Fruit fly (Drosophila melanogaster) whole organism, embryonic: ENCODE measurements around the gene CG4596.

Experiments
- Asciz ChIP-seq: fragments of 200-800 bp; sonication (Bioruptor generic); optimal IDR thresholded peaks from 2 replicates; lab custom pipeline; 2017; ENCODE audit warnings: missing biosample characterization, mild to moderate bottlenecking, missing genetic modification characterization, missing genetic modification reagents
- Bgb ChIP-seq: fragments of 200-800 bp; sonication (Bioruptor generic); IDR thresholded peaks from 2 replicates; pipeline ENCODE4 v1.3.6; 2022; ENCODE audit warnings: missing biosample characterization, missing genetic modification characterization; ENCODE audit not compliant: partially characterized antibody
- CG11456 ChIP-seq: fragments of 200-800 bp; sonication (Bioruptor generic); IDR thresholded peaks from 3 replicates; pipeline ENCODE4 v1.3.6; 2022; ENCODE audit warnings: missing biosample characterization, missing genetic modification characterization
- CG13123 ChIP-seq: fragments of 200-800 bp; sonication (Bioruptor generic); optimal IDR thresholded peaks from 2 replicates; lab custom pipeline; 2016; ENCODE audit warnings: missing biosample characterization, missing genetic modification characterization
- CG13296 ChIP-seq: fragments of 200-800 bp; sonication (Bioruptor generic); optimal IDR thresholded peaks from 3 replicates; lab custom pipeline; 2018; ENCODE audit warnings: missing biosample characterization, mild to moderate bottlenecking, missing genetic modification characterization
- CG17186 ChIP-seq: fragments of 200-800 bp; sonication (Bioruptor generic); optimal IDR thresholded peaks from 3 replicates; lab custom pipeline; 2017; ENCODE audit warnings: missing biosample characterization, missing genetic modification reagents, missing genetic modification characterization
- CG17359 ChIP-seq: fragments of 200-800 bp; sonication (Bioruptor generic); optimal IDR thresholded peaks from 3 replicates; lab custom pipeline; 2018; ENCODE audit warnings: missing biosample characterization, mild to moderate bottlenecking, missing genetic modification characterization, moderate library complexity
- CG17385 ChIP-seq: fragments of 200-800 bp; sonication (Bioruptor generic); optimal IDR thresholded peaks from 3 replicates; lab custom pipeline; 2018; ENCODE audit warnings: missing biosample characterization, mild to moderate bottlenecking, missing genetic modification characterization
- CG18764 ChIP-seq: fragments of 200-800 bp; sonication (Bioruptor generic); optimal IDR thresholded peaks from 3 replicates; lab custom pipeline; 2016; ENCODE audit warnings: missing biosample characterization, missing genetic modification characterization
- CG2120 ChIP-seq: fragments of 200-800 bp; sonication (Bioruptor generic); optimal IDR thresholded peaks from 3 replicates; lab custom pipeline; 2016; ENCODE audit warnings: missing biosample characterization, missing genetic modification characterization
- CG2129 ChIP-seq: fragments of 200-800 bp; sonication (Bioruptor generic); IDR thresholded peaks from 2 replicates; pipeline ENCODE4 v1.3.6; 2022; ENCODE audit warnings: missing biosample characterization, missing genetic modification characterization; ENCODE audit not compliant: partially characterized antibody
- CG4820 ChIP-seq: fragments of 200-800 bp; sonication (Bioruptor generic); optimal IDR thresholded peaks from 3 replicates; lab custom pipeline; 2016; ENCODE audit warnings: missing biosample characterization, missing genetic modification characterization
- CG7372 ChIP-seq: fragments of 200-800 bp; sonication (Bioruptor generic); IDR thresholded peaks from 2 replicates; pipeline ENCODE4 v1.3.6; 2022; ENCODE audit warnings: missing biosample characterization, missing genetic modification characterization
- CG7928 ChIP-seq: fragments of 200-800 bp; sonication (Bioruptor generic); optimal IDR thresholded peaks from 2 replicates; lab custom pipeline; 2017; ENCODE audit warnings: missing biosample characterization, mild to moderate bottlenecking, missing genetic modification characterization
- CG9609 ChIP-seq: fragments of 200-800 bp; sonication (Bioruptor generic); optimal IDR thresholded peaks from 3 replicates; lab custom pipeline; 2016; ENCODE audit warnings: missing biosample characterization, missing genetic modification characterization
- Dek ChIP-seq: fragments of 200-800 bp; sonication (Bioruptor generic); optimal IDR thresholded peaks from 3 replicates; lab custom pipeline; 2019; ENCODE audit warnings: missing biosample characterization, mild to moderate bottlenecking, missing genetic modification characterization, moderate library complexity
- E2f2 ChIP-seq: fragments of 200-800 bp; sonication (Bioruptor generic); IDR thresholded peaks from 2 replicates; pipeline ENCODE4 v1.3.6; 2022; ENCODE audit warnings: missing biosample characterization, missing genetic modification characterization
- Fer1 ChIP-seq: fragments of 200-800 bp; sonication (Bioruptor generic); optimal IDR thresholded peaks from 2 replicates; lab custom pipeline; 2017; ENCODE audit warnings: missing biosample characterization, mild to moderate bottlenecking, missing genetic modification characterization
- Gsc ChIP-seq: fragments of 200-800 bp; sonication (Bioruptor generic); IDR thresholded peaks from 2 replicates; pipeline ENCODE4 v1.3.6; 2022; ENCODE audit warnings: missing biosample characterization, missing genetic modification characterization
- HLH3B ChIP-seq: fragments of 200-800 bp; sonication (Bioruptor generic); IDR thresholded peaks from 2 replicates; pipeline ENCODE4 v1.3.6; 2022; ENCODE audit warnings: missing biosample characterization, missing genetic modification characterization
- HmgZ ChIP-seq: fragments of 200-800 bp; sonication (Bioruptor generic); optimal IDR thresholded peaks from 2 replicates; lab custom pipeline; 2018; ENCODE audit warnings: missing biosample characterization, mild to moderate bottlenecking, missing genetic modification characterization
- Hr39 ChIP-seq: fragments of >200 bp; optimal IDR thresholded peaks from 2 replicates; lab custom pipeline; 2017
- Lim3 ChIP-seq: fragments of 200-800 bp; sonication (Bioruptor generic); IDR thresholded peaks from 2 replicates; pipeline ENCODE4 v1.3.6; 2022; ENCODE audit warnings: missing biosample characterization, missing genetic modification characterization
- Med ChIP-seq: fragments of 200-800 bp; sonication (Bioruptor generic); peaks from one replicate; lab custom pipeline; 2016; ENCODE audit warnings: missing biosample characterization, missing genetic modification characterization, mild to moderate bottlenecking, inconsistent platforms, moderate library complexity
- Side ChIP-seq: fragments of 200-800 bp; sonication (Bioruptor generic); optimal IDR thresholded peaks from 2 replicates; lab custom pipeline; 2016; ENCODE audit warnings: missing biosample characterization, missing genetic modification characterization
- Six4 ChIP-seq: fragments of 200-800 bp; sonication (Bioruptor generic); optimal IDR thresholded peaks from 2 replicates; lab custom pipeline; 2016; ENCODE audit warnings: missing biosample characterization, missing genetic modification characterization
- Sry-β ChIP-seq: fragments of 200-800 bp; sonication (Bioruptor generic); optimal IDR thresholded peaks from 2 replicates; lab custom pipeline; 2018; ENCODE audit warnings: missing biosample characterization, mild to moderate bottlenecking, missing genetic modification characterization, moderate library complexity
- Trl ChIP-seq, 3 experiments: fragments of >200 bp in 2 of 3; fragments of 200-800 bp in 1 of 3; sonication (Bioruptor generic) in 1 of 3; optimal IDR thresholded peaks; 2 replicates in 1 of 3; 3 replicates in 2 of 3; lab custom pipeline; 2016 to 2017; ENCODE audit warnings: missing biosample characterization in 1 of 3, missing genetic modification characterization in 1 of 3
- bcd ChIP-seq: fragments of 200-800 bp; sonication (Bioruptor generic); optimal IDR thresholded peaks from 2 replicates; lab custom pipeline; 2017; ENCODE audit warnings: missing biosample characterization, mild to moderate bottlenecking, missing genetic modification characterization
- bowl ChIP-seq: fragments of 200-800 bp; sonication (Bioruptor generic); IDR thresholded peaks from 2 replicates; pipeline ENCODE4 v1.3.6; 2022; ENCODE audit warnings: missing biosample characterization, missing genetic modification characterization
- crp ChIP-seq, 2 experiments: fragments of 200-800 bp; sonication (Bioruptor generic); optimal IDR thresholded peaks; 2 replicates in 1 of 2; 3 replicates in 1 of 2; lab custom pipeline; 2017; ENCODE audit warnings: missing biosample characterization in 2 of 2, missing genetic modification characterization in 2 of 2, mild to moderate bottlenecking in 1 of 2, moderate library complexity in 1 of 2
- dpn ChIP-seq, 2 experiments: fragments of 200-800 bp; sonication (Bioruptor generic); optimal IDR thresholded peaks; 3 replicates each; lab custom pipeline; 2016; ENCODE audit warnings: missing biosample characterization in 2 of 2, missing genetic modification characterization in 2 of 2
- ewg ChIP-seq: fragments of 200-800 bp; sonication (Bioruptor generic); optimal IDR thresholded peaks from 3 replicates; lab custom pipeline; 2017; ENCODE audit warnings: mild to moderate bottlenecking, missing biosample characterization, missing genetic modification reagents, missing genetic modification characterization
- gsb ChIP-seq: fragments of 200-800 bp; sonication (Bioruptor generic); IDR thresholded peaks from 2 replicates; pipeline ENCODE4 v1.3.6; 2022; ENCODE audit warnings: missing biosample characterization, missing genetic modification characterization
- kah ChIP-seq: fragments of 200-800 bp; sonication (Bioruptor generic); optimal IDR thresholded peaks from 2 replicates; lab custom pipeline; 2018; ENCODE audit warnings: missing biosample characterization, mild to moderate bottlenecking, missing genetic modification characterization
- kni ChIP-seq: fragments of 200-800 bp; sonication (Bioruptor generic); optimal IDR thresholded peaks from 3 replicates; lab custom pipeline; 2017; ENCODE audit warnings: mild to moderate bottlenecking, missing biosample characterization, missing genetic modification reagents, missing genetic modification characterization
- odd ChIP-seq: fragments of 200-800 bp; sonication (Bioruptor generic); optimal IDR thresholded peaks from 2 replicates; lab custom pipeline; 2017; ENCODE audit warnings: missing biosample characterization, mild to moderate bottlenecking, missing genetic modification characterization
- org-1 ChIP-seq: fragments of 200-800 bp; sonication (Bioruptor generic); optimal IDR thresholded peaks from 2 replicates; lab custom pipeline; 2017; ENCODE audit warnings: missing biosample characterization, missing genetic modification characterization
- pnt ChIP-seq: fragments of 200-800 bp; sonication (Bioruptor generic); optimal IDR thresholded peaks from 3 replicates; lab custom pipeline; 2016; ENCODE audit warnings: missing biosample characterization, missing genetic modification characterization
- prd ChIP-seq, 3 experiments: fragments of >200 bp in 2 of 3; fragments of 200-800 bp in 1 of 3; sonication (Bioruptor generic) in 1 of 3; optimal IDR thresholded peaks in 2 of 3; IDR thresholded peaks in 1 of 3; 2 replicates in 2 of 3; 3 replicates in 1 of 3; pipeline versions ENCODE4 v1.3.6 to Lab custom; 2017 to 2022; ENCODE audit warnings: missing biosample characterization in 1 of 3, missing genetic modification characterization in 1 of 3
- sd ChIP-seq: fragments of 200-800 bp; sonication (Bioruptor generic); optimal IDR thresholded peaks from 3 replicates; lab custom pipeline; 2018; ENCODE audit warnings: missing biosample characterization, mild to moderate bottlenecking, missing genetic modification characterization, moderate library complexity
- sug ChIP-seq: fragments of 200-800 bp; optimal IDR thresholded peaks from 2 replicates; lab custom pipeline; 2019; ENCODE audit warnings: missing biosample characterization, mild to moderate bottlenecking, missing genetic modification characterization, moderate library complexity
- tio ChIP-seq: fragments of 200-800 bp; sonication (Bioruptor generic); optimal IDR thresholded peaks from 2 replicates; lab custom pipeline; 2017; ENCODE audit warnings: missing biosample characterization, missing genetic modification characterization, inconsistent platforms
- usp ChIP-seq: fragments of >200 bp; optimal IDR thresholded peaks from 2 replicates; lab custom pipeline; 2017; ENCODE audit warnings: missing biosample characterization, missing genetic modification characterization
- zen ChIP-seq: fragments of 200-800 bp; sonication (Bioruptor generic); optimal IDR thresholded peaks from 3 replicates; lab custom pipeline; 2018; ENCODE audit warnings: missing biosample characterization, mild to moderate bottlenecking, missing genetic modification characterization, moderate library complexity

The CG4596 gene

dm6 chr3R:10885422-10886081 is 12.7 kb downstream of the CG4596 start, which contains the start of gene Leash (continued):
- TF ChIP-seq Fer1 (GFP tag; lab: Kevin White, UChicago) (peak; percentile 10), CG2129 (0 out of 2 replicates have a peak, but pooled peaks have one; percentile 16), CG17385 (GFP tag; lab: Kevin White, UChicago) (no peak), CG9609 (GFP tag; lab: Kevin White, UChicago) (no peak), Gsc (GFP tag; lab: Robert Waterston, UW) (no peak), kah (GFP tag; lab: Kevin White, UChicago) (no peak), Med (GFP tag; lab: Kevin White, UChicago) (peak; percentile 36), gsb (GFP tag; lab: Robert Waterston, UW) (no peak), Asciz (GFP tag; lab: Kevin White, UChicago) (no peak), Trl (optimal IDR thresholded peaks at IDR 0.05; lab: Kevin White, UChicago) (peak; percentile 53 to 61), Trl (GFP tag; optimal IDR thresholded peaks at IDR 0.05; lab: Kevin White, UChicago) (peak; percentile 19), CG17186 (peak; percentile 27)
- TF ChIP-seq, all 482 proteins: peak for 54

DNA sequence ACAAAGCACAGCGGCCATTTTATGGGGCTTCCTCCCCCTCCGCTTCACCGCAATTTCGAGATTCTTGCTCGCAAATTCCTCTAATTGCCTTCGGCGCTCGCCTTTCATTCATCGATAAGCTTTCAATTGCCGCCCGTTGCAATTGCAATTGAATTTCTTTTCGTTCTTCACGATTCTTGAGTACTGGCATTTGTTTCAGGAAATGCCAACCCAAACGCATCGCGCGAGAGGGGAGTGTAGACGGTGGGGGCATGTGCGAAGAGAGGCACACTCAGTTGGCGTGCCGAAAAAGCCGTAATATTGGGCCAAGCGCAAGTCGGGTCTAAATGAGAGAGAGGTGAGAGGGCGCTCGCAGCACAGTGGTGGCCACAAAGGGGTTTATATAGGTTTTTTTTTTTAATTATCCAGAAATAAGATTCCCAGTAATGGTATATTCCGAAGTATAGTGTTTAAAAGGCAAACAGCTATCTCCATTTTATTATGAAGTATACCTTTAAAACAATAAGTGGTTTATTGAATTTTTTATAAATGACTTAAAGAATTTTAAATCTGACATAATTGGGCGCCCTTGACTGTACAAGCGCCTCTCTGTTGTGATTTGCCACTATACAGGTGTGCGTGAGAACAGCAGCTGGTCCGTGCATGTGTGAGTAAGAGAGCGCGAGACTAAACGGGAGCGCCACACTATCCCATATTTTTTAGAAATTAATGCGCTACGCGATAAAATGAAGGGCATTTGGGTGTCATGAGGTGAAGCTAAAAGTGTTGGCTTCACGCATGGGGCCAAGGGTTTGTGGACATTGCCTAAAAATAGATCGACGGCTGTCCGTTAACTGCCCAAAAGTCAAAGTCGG is 13.9 kb downstream of the CG4596 start:
- peak; percentile 91 for TF ChIP-seq Side
- TF ChIP-seq sug, result peak; percentile 88
- peak; percentile 66 for TF ChIP-seq pnt
- peak; percentile 76 for TF ChIP-seq E2f2 (GFP tag; lab: Robert Waterston, UW)
- peak; percentile 45 for TF ChIP-seq CG18764
- peak; percentile 88 for TF ChIP-seq CG17359
- peak; percentile 84 for TF ChIP-seq CG11456
- peak; percentile 88 for TF ChIP-seq kni (GFP tag; lab: Kevin White, UChicago)
- peak; percentile 16 for TF ChIP-seq Sry-β (GFP tag; lab: Kevin White, UChicago)
- peak; percentile 80 for TF ChIP-seq sd (tag; lab: Kevin White, UChicago)
- TF ChIP-seq bowl, result peak; percentile 85
- TF ChIP-seq usp (GFP tag; lab: Kevin White, UChicago), result no peak
- peak; percentile 97 for TF ChIP-seq CG2120 (GFP tag; lab: Kevin White, UChicago)
- TF ChIP-seq Hr39 (lab: Kevin White, UChicago), result no peak
- peak; percentile 92 for TF ChIP-seq HmgZ (tag; lab: Kevin White, UChicago)
- TF ChIP-seq bcd (GFP tag; lab: Kevin White, UChicago), result peak; percentile 91
- peak; percentile 79 for TF ChIP-seq CG4820 (GFP tag; lab: Kevin White, UChicago)
- TF ChIP-seq CG13123 (GFP tag; lab: Kevin White, UChicago), result peak; percentile 45
- peak; percentile 70 for TF ChIP-seq Six4
- peak; percentile 56 for TF ChIP-seq CG7928
- peak; percentile 94 for TF ChIP-seq odd (GFP tag; lab: Kevin White, UChicago)
- peak; percentile 78 to 89 for TF ChIP-seq dpn (GFP tag; optimal IDR thresholded peaks at IDR 0.05; lab: Kevin White, UChicago)
- peak in 1 of 2 experiments; percentile 66 for TF ChIP-seq crp (GFP tag; optimal IDR thresholded peaks at IDR 0.05; lab: Kevin White, UChicago)
- TF ChIP-seq Dek, result peak; percentile 86
- TF ChIP-seq CG13296 (GFP tag; lab: Kevin White, UChicago), result peak; percentile 94
- TF ChIP-seq ewg (GFP tag; lab: Kevin White, UChicago), result peak; percentile 85
- peak; percentile 56 for TF ChIP-seq Lim3 (GFP tag; lab: Robert Waterston, UW)
- peak; percentile 85 for TF ChIP-seq tio (GFP tag; lab: Kevin White, UChicago)
- TF ChIP-seq HLH3B (GFP tag; lab: Robert Waterston, UW), result peak; percentile 90
- TF ChIP-seq org-1, result peak; percentile 87
- peak; percentile 56 for TF ChIP-seq zen (tag; lab: Kevin White, UChicago)
- TF ChIP-seq CG7372 (GFP tag; lab: Robert Waterston, UW), result peak; percentile 84
- peak; percentile 8; the same call in 1 of the 2 replicates for TF ChIP-seq Bgb (GFP tag; lab: Robert Waterston, UW)
- TF ChIP-seq prd (optimal IDR thresholded peaks at IDR 0.05; lab: Kevin White, UChicago), result no peak
- TF ChIP-seq prd (GFP tag; IDR thresholded peaks at IDR 0.05; lab: Robert Waterston, UW), result peak; percentile 86
